Fruit fly (Drosophila melanogaster) whole organism, embryonic: Measurements from ENCODE around the gene Arv1.
A peak's percentile ranks its signal among the peaks of the same experiment; 100 is the strongest.

Experiments
- Atf6 ChIP-seq: fragments of 200-800 bp; sonication (Bioruptor generic); IDR thresholded peaks from 2 replicates; pipeline ENCODE4 v1.3.6; 2022; ENCODE audit warnings: missing biosample characterization, missing genetic modification characterization
- CG10147 ChIP-seq: fragments of 200-800 bp; sonication (Bioruptor generic); optimal IDR thresholded peaks from 2 replicates; lab custom pipeline; 2019; ENCODE audit warnings: missing biosample characterization, mild to moderate bottlenecking, missing genetic modification characterization, moderate library complexity
- CG11504 ChIP-seq: fragments of 200-800 bp; sonication (Bioruptor generic); optimal IDR thresholded peaks from 3 replicates; lab custom pipeline; 2019; ENCODE audit warnings: missing biosample characterization, mild to moderate bottlenecking, missing genetic modification characterization, moderate library complexity
- CG12219 ChIP-seq: fragments of 200-800 bp; sonication (Bioruptor generic); optimal IDR thresholded peaks from 3 replicates; lab custom pipeline; 2018; ENCODE audit warnings: missing biosample characterization, mild to moderate bottlenecking, missing genetic modification characterization
- CG12769 ChIP-seq: fragments of 200-800 bp; sonication (Bioruptor generic); optimal IDR thresholded peaks from 2 replicates; lab custom pipeline; 2019; ENCODE audit warnings: missing biosample characterization, mild to moderate bottlenecking, missing genetic modification characterization, moderate library complexity
- CG12942 ChIP-seq: fragments of 200-800 bp; sonication (Bioruptor generic); optimal IDR thresholded peaks from 3 replicates; lab custom pipeline; 2016; ENCODE audit warnings: missing biosample characterization, missing genetic modification characterization
- CG15073 ChIP-seq: fragments of 200-800 bp; sonication (Bioruptor generic); optimal IDR thresholded peaks from 2 replicates; lab custom pipeline; 2016; ENCODE audit warnings: missing biosample characterization, missing genetic modification characterization
- CG15269 ChIP-seq: fragments of 200-800 bp; sonication (Bioruptor generic); optimal IDR thresholded peaks from 2 replicates; lab custom pipeline; 2018; ENCODE audit warnings: missing biosample characterization, mild to moderate bottlenecking, missing genetic modification characterization, moderate library complexity
- CG16779 ChIP-seq: fragments of 200-800 bp; sonication (Bioruptor generic); IDR thresholded peaks from 2 replicates; pipeline ENCODE4 v1.3.6; 2022; ENCODE audit warnings: missing biosample characterization, missing genetic modification characterization
- CG17328 ChIP-seq: fragments of 200-800 bp; sonication (Bioruptor generic); IDR thresholded peaks from 2 replicates; pipeline ENCODE4 v1.3.6; 2022; ENCODE audit warnings: missing biosample characterization, missing genetic modification characterization
- CG17359 ChIP-seq: fragments of 200-800 bp; sonication (Bioruptor generic); optimal IDR thresholded peaks from 3 replicates; lab custom pipeline; 2018; ENCODE audit warnings: missing biosample characterization, mild to moderate bottlenecking, missing genetic modification characterization, moderate library complexity
- CG17829 ChIP-seq: fragments of 200-800 bp; optimal IDR thresholded peaks from 2 replicates; lab custom pipeline; 2019; ENCODE audit warnings: missing biosample characterization, mild to moderate bottlenecking, missing genetic modification characterization, moderate library complexity
- CG18262 ChIP-seq: fragments of 200-800 bp; optimal IDR thresholded peaks from 3 replicates; lab custom pipeline; 2019; ENCODE audit warnings: missing biosample characterization, mild to moderate bottlenecking, missing genetic modification characterization, moderate library complexity
- CG31365 ChIP-seq: fragments of 200-800 bp; sonication (Bioruptor generic); optimal IDR thresholded peaks from 2 replicates; lab custom pipeline; 2018; ENCODE audit warnings: missing biosample characterization, mild to moderate bottlenecking, missing genetic modification characterization
- CG32532 ChIP-seq: fragments of 200-800 bp; sonication (Bioruptor generic); IDR thresholded peaks from 2 replicates; pipeline ENCODE4 v1.3.6; 2022; ENCODE audit warnings: missing biosample characterization, missing genetic modification characterization
- CG34376 ChIP-seq: fragments of 200-800 bp; sonication (Bioruptor generic); optimal IDR thresholded peaks from 2 replicates; lab custom pipeline; 2018; ENCODE audit warnings: missing biosample characterization, mild to moderate bottlenecking, missing genetic modification characterization
- CG9932 ChIP-seq: fragments of 200-800 bp; sonication (Bioruptor generic); IDR thresholded peaks from 2 replicates; pipeline ENCODE4 v1.3.6; 2022; ENCODE audit warnings: missing biosample characterization, missing genetic modification characterization
- CkIIα-i1 ChIP-seq: fragments of 200-800 bp; sonication (Bioruptor generic); IDR thresholded peaks from 2 replicates; pipeline ENCODE4 v1.3.6; 2022; ENCODE audit warnings: missing biosample characterization, missing genetic modification characterization
- D19B ChIP-seq: fragments of 200-800 bp; sonication (Bioruptor generic); optimal IDR thresholded peaks from 2 replicates; lab custom pipeline; 2017; ENCODE audit warnings: missing biosample characterization, mild to moderate bottlenecking, missing genetic modification characterization
- Dp ChIP-seq: fragments of 200-800 bp; sonication (Bioruptor generic); optimal IDR thresholded peaks from 2 replicates; lab custom pipeline; 2018; ENCODE audit warnings: missing biosample characterization, mild to moderate bottlenecking, missing genetic modification characterization, moderate library complexity
- Lpt ChIP-seq: fragments of >200 bp; optimal IDR thresholded peaks from 2 replicates; lab custom pipeline; 2018; ENCODE audit warnings: missing biosample characterization, missing genetic modification characterization
- Max ChIP-seq: fragments of 200-800 bp; sonication (Bioruptor generic); optimal IDR thresholded peaks from 2 replicates; lab custom pipeline; 2016; ENCODE audit warnings: missing biosample characterization, mild to moderate bottlenecking, missing genetic modification characterization
- Med ChIP-seq: fragments of 200-800 bp; sonication (Bioruptor generic); peaks from one replicate; lab custom pipeline; 2016; ENCODE audit warnings: missing biosample characterization, missing genetic modification characterization, mild to moderate bottlenecking, inconsistent platforms, moderate library complexity
- Ptx1 ChIP-seq: fragments of 200-800 bp; sonication (Bioruptor generic); IDR thresholded peaks from 2 replicates; pipeline ENCODE4 v1.3.6; 2022; ENCODE audit warnings: missing biosample characterization, missing genetic modification characterization
- Ravus ChIP-seq: fragments of 200-800 bp; sonication (Bioruptor generic); IDR thresholded peaks from 2 replicates; pipeline ENCODE4 v1.3.6; 2022; ENCODE audit warnings: missing biosample characterization, missing genetic modification characterization
- Scr ChIP-seq: fragments of 200-800 bp; sonication (Bioruptor generic); IDR thresholded peaks from 2 replicates; pipeline ENCODE4 v1.3.6; 2022; ENCODE audit warnings: missing biosample characterization, missing genetic modification characterization; ENCODE audit not compliant: partially characterized antibody
- Xbp1 ChIP-seq: fragments of 200-800 bp; sonication (Bioruptor generic); optimal IDR thresholded peaks from 3 replicates; lab custom pipeline; 2016; ENCODE audit warnings: missing biosample characterization, mild to moderate bottlenecking, missing genetic modification characterization
- Xrp1 ChIP-seq: fragments of 200-800 bp; sonication (Bioruptor generic); IDR thresholded peaks from 2 replicates; pipeline ENCODE4 v1.3.6; 2022; ENCODE audit warnings: missing biosample characterization, missing genetic modification characterization
- al ChIP-seq: fragments of 200-800 bp; sonication (Bioruptor generic); IDR thresholded peaks from 2 replicates; pipeline ENCODE4 v1.3.6; 2022; ENCODE audit warnings: missing biosample characterization, missing genetic modification characterization
- aop ChIP-seq: fragments of 200-800 bp; sonication (Bioruptor generic); IDR thresholded peaks from 2 replicates; pipeline ENCODE4 v1.3.6; 2022; ENCODE audit warnings: missing biosample characterization, missing genetic modification characterization
- az2 ChIP-seq: fragments of 200-800 bp; sonication (Bioruptor generic); optimal IDR thresholded peaks from 3 replicates; lab custom pipeline; 2016; ENCODE audit warnings: missing biosample characterization, missing genetic modification characterization
- cad ChIP-seq: fragments of >200 bp; optimal IDR thresholded peaks from 2 replicates; lab custom pipeline; 2017; ENCODE audit warnings: missing biosample characterization, missing genetic modification characterization
- ci ChIP-seq: fragments of 200-800 bp; sonication (Bioruptor generic); IDR thresholded peaks from 3 replicates; pipeline ENCODE4 v1.3.6; 2022; ENCODE audit warnings: missing biosample characterization, missing genetic modification characterization
- cwo ChIP-seq: fragments of 200-800 bp; sonication (Bioruptor generic); optimal IDR thresholded peaks from 3 replicates; lab custom pipeline; 2017; ENCODE audit warnings: missing biosample characterization, missing genetic modification characterization, mild to moderate bottlenecking, moderate library complexity, missing genetic modification reagents
- eve ChIP-seq, 2 experiments: fragments of >200 bp; optimal IDR thresholded peaks; 2 replicates each; lab custom pipeline; 2017; ENCODE audit warnings: missing biosample characterization in 2 of 2, missing genetic modification characterization in 2 of 2
- fd96Cb ChIP-seq: fragments of 200-800 bp; sonication (Bioruptor generic); optimal IDR thresholded peaks from 2 replicates; lab custom pipeline; 2018; ENCODE audit warnings: missing biosample characterization, mild to moderate bottlenecking, missing genetic modification characterization, moderate library complexity
- gfzf ChIP-seq: fragments of 200-800 bp; sonication (Bioruptor generic); optimal IDR thresholded peaks from 2 replicates; lab custom pipeline; 2016; ENCODE audit warnings: missing biosample characterization, mild to moderate bottlenecking, missing genetic modification characterization, moderate library complexity
- grn ChIP-seq: fragments of 200-800 bp; sonication (Bioruptor generic); optimal IDR thresholded peaks from 3 replicates; lab custom pipeline; 2017; ENCODE audit warnings: missing biosample characterization, missing genetic modification characterization
- hkb ChIP-seq, 2 experiments: fragments of 200-800 bp in 1 of 2; fragments of >200 bp in 1 of 2; sonication (Bioruptor generic) in 1 of 2; IDR thresholded peaks in 1 of 2; optimal IDR thresholded peaks in 1 of 2; 2 replicates each; pipeline versions ENCODE4 v1.3.6 to Lab custom; 2017 to 2022; ENCODE audit warnings: missing biosample characterization in 1 of 2, missing genetic modification characterization in 1 of 2
- kni ChIP-seq: fragments of 200-800 bp; sonication (Bioruptor generic); optimal IDR thresholded peaks from 3 replicates; lab custom pipeline; 2017; ENCODE audit warnings: mild to moderate bottlenecking, missing biosample characterization, missing genetic modification reagents, missing genetic modification characterization
- nau ChIP-seq: fragments of 200-800 bp; sonication (Bioruptor generic); optimal IDR thresholded peaks from 3 replicates; lab custom pipeline; 2017; ENCODE audit warnings: missing biosample characterization, mild to moderate bottlenecking, missing genetic modification characterization, missing genetic modification reagents
- nerfin-1 ChIP-seq: fragments of 200-800 bp; sonication (Bioruptor generic); optimal IDR thresholded peaks from 3 replicates; lab custom pipeline; 2019; ENCODE audit warnings: missing biosample characterization, mild to moderate bottlenecking, missing genetic modification characterization, moderate library complexity
- prd ChIP-seq, 3 experiments: fragments of >200 bp in 2 of 3; fragments of 200-800 bp in 1 of 3; sonication (Bioruptor generic) in 1 of 3; optimal IDR thresholded peaks in 2 of 3; IDR thresholded peaks in 1 of 3; 2 replicates in 2 of 3; 3 replicates in 1 of 3; pipeline versions ENCODE4 v1.3.6 to Lab custom; 2017 to 2022; ENCODE audit warnings: missing biosample characterization in 1 of 3, missing genetic modification characterization in 1 of 3
- sc ChIP-seq, 3 experiments: fragments of >200 bp in 2 of 3; fragments of 200-800 bp in 1 of 3; sonication (Bioruptor generic) in 1 of 3; optimal IDR thresholded peaks; 2 replicates in 2 of 3; 3 replicates in 1 of 3; lab custom pipeline; 2017; ENCODE audit warnings: mild to moderate bottlenecking in 1 of 3, missing biosample characterization in 1 of 3, missing genetic modification characterization in 1 of 3, missing genetic modification reagents in 1 of 3
- slbo ChIP-seq: fragments of 200-800 bp; sonication (Bioruptor generic); IDR thresholded peaks from 2 replicates; pipeline ENCODE4 v1.3.6; 2022; ENCODE audit warnings: missing biosample characterization, missing genetic modification characterization
- tll ChIP-seq, 2 experiments: fragments of 200-800 bp in 1 of 2; fragments of >200 bp in 1 of 2; sonication (Bioruptor generic) in 1 of 2; optimal IDR thresholded peaks; 2 replicates each; lab custom pipeline; 2017 to 2019; ENCODE audit warnings: missing biosample characterization in 2 of 2, missing genetic modification characterization in 2 of 2, mild to moderate bottlenecking in 1 of 2, moderate library complexity in 1 of 2
- toy ChIP-seq: fragments of 200-800 bp; sonication (Bioruptor generic); IDR thresholded peaks from 2 replicates; pipeline ENCODE4 v1.3.6; 2022; ENCODE audit warnings: missing biosample characterization, missing genetic modification characterization
- unpg ChIP-seq: fragments of 200-800 bp; sonication (Bioruptor generic); optimal IDR thresholded peaks from 3 replicates; lab custom pipeline; 2018; ENCODE audit warnings: missing biosample characterization, mild to moderate bottlenecking, missing genetic modification characterization, moderate library complexity
- vvl ChIP-seq: fragments of 200-800 bp; sonication (Bioruptor generic); IDR thresholded peaks from 2 replicates; pipeline ENCODE4 v1.3.6; 2022; ENCODE audit warnings: missing biosample characterization, missing genetic modification characterization

The Arv1 gene

dm6 chr3L:21501928-21502327 is 27.2 kb downstream of the Arv1 start (continued):
- TF ChIP-seq CG18262 (tag; lab: Kevin White, UChicago) (peak; percentile 5), gfzf (GFP tag; lab: Kevin White, UChicago) (no peak), az2 (GFP tag; lab: Kevin White, UChicago) (no peak), Dp (GFP tag; lab: Kevin White, UChicago) (no peak), CG15269 (peak; percentile 12), Med (GFP tag; lab: Kevin White, UChicago) (peak; percentile 23), prd (optimal IDR thresholded peaks at IDR 0.05; lab: Kevin White, UChicago) (no peak), prd (GFP tag; IDR thresholded peaks at IDR 0.05; lab: Robert Waterston, UW) (peak; percentile 22; the same call in 1 of the 3 replicates), al (GFP tag; lab: Robert Waterston, UW) (no peak), sc (optimal IDR thresholded peaks at IDR 0.05; lab: Kevin White, UChicago) (no peak), sc (GFP tag; optimal IDR thresholded peaks at IDR 0.05; lab: Kevin White, UChicago) (no peak), ci (GFP tag; lab: Robert Waterston, UW) (0 out of 3 replicates have a peak, but pooled peaks have one; percentile 40), Scr (no peak), vvl (GFP tag; lab: Robert Waterston, UW) (peak; percentile 62), aop (GFP tag; lab: Robert Waterston, UW) (no peak), CG17359 (tag; lab: Kevin White, UChicago) (peak; percentile 40), eve (GFP tag; optimal IDR thresholded peaks at IDR 0.05; lab: Kevin White, UChicago) (no peak), CG17328 (GFP tag; lab: Robert Waterston, UW) (no peak), CG16779 (GFP tag; lab: Robert Waterston, UW) (no peak), hkb (optimal IDR thresholded peaks at IDR 0.05; lab: Kevin White, UChicago) (no peak), hkb (GFP tag; IDR thresholded peaks at IDR 0.05; lab: Robert Waterston, UW) (0 out of 2 replicates have a peak, but pooled peaks have one; percentile 50), toy (GFP tag; lab: Robert Waterston, UW) (0 out of 2 replicates have a peak, but pooled peaks have one; percentile 11), CG34376 (GFP tag; lab: Kevin White, UChicago) (peak; percentile 25), CG12769 (tag; lab: Kevin White, UChicago) (peak; percentile 15), unpg (peak; percentile 5), Lpt (GFP tag; lab: Kevin White, UChicago) (no peak), Xbp1 (GFP tag; lab: Kevin White, UChicago) (no peak), CG10147 (GFP tag; lab: Kevin White, UChicago) (no peak), slbo (peak; percentile 48), nerfin-1 (no peak), CG17829 (tag; lab: Kevin White, UChicago) (no peak), CG12942 (GFP tag; lab: Kevin White, UChicago) (no peak), Atf6 (GFP tag; lab: Robert Waterston, UW) (0 out of 2 replicates have a peak, but pooled peaks have one; percentile 36), Xrp1 (GFP tag; lab: Robert Waterston, UW) (peak; percentile 18; the same call in 1 of the 2 replicates), grn (GFP tag; lab: Kevin White, UChicago) (peak; percentile 75), Max (GFP tag; lab: Kevin White, UChicago) (no peak), CG12219 (GFP tag; lab: Kevin White, UChicago) (no peak), D19B (GFP tag; lab: Kevin White, UChicago) (peak; percentile 30), CkIIα-i1 (GFP tag; lab: Robert Waterston, UW) (no peak), nau (no peak), kni (no peak), CG9932 (no peak), fd96Cb (tag; lab: Kevin White, UChicago) (no peak), tll (GFP tag; optimal IDR thresholded peaks at IDR 0.05; lab: Kevin White, UChicago) (no peak), CG32532 (GFP tag; lab: Robert Waterston, UW) (peak; percentile 50; the same call in 1 of the 2 replicates), cad (GFP tag; lab: Kevin White, UChicago) (no peak), CG15073 (GFP tag; lab: Kevin White, UChicago) (no peak), Ravus (GFP tag; lab: Robert Waterston, UW) (no peak; the same call in 1 of the 2 replicates), cwo (GFP tag; lab: Kevin White, UChicago) (peak; percentile 29), Ptx1 (0 out of 2 replicates have a peak, but pooled peaks have one; percentile 26), CG11504 (tag; lab: Kevin White, UChicago) (peak; percentile 32), CG31365 (tag; lab: Kevin White, UChicago) (no peak)
